Worm (Caenorhabditis elegans) whole organism, late embryonic: ENCODE results near the gene mesp-1.

Experiments used
- C08G9.2 ChIP-seq: sonication (generic microtip); optimal IDR thresholded peaks from 2 replicates; lab custom pipeline; 2016; ENCODE audit warnings: mild to moderate bottlenecking, missing genetic modification characterization, moderate library complexity, missing compliant biosample characterization
- T23F11.4 ChIP-seq: fragments of 200-800 bp; sonication (Bioruptor generic); optimal IDR thresholded peaks from 2 replicates; lab custom pipeline; 2018; ENCODE audit warnings: mild to moderate bottlenecking, missing genetic modification characterization, missing compliant biosample characterization
- Y22D7AL.16 ChIP-seq: sonication (generic microtip); optimal IDR thresholded peaks from 2 replicates; lab custom pipeline; 2016; ENCODE audit warnings: missing genetic modification characterization, missing compliant biosample characterization
- ahr-1 ChIP-seq: sonication (generic microtip); optimal IDR thresholded peaks from 2 replicates; lab custom pipeline; 2016; ENCODE audit warnings: missing genetic modification characterization, missing compliant biosample characterization
- ceh-18 ChIP-seq: sonication (generic microtip); optimal IDR thresholded peaks from 2 replicates; lab custom pipeline; 2016; ENCODE audit warnings: missing genetic modification characterization, missing compliant biosample characterization
- ceh-19 ChIP-seq: fragments of 200-800 bp; sonication (Bioruptor generic); optimal IDR thresholded peaks from 2 replicates; lab custom pipeline; 2018; ENCODE audit warnings: mild to moderate bottlenecking, missing genetic modification characterization, missing compliant biosample characterization
- ceh-2 ChIP-seq: sonication (generic microtip); optimal IDR thresholded peaks from 2 replicates; lab custom pipeline; 2016; ENCODE audit warnings: missing genotype, missing genetic modification characterization, missing compliant biosample characterization
- ceh-24 ChIP-seq: sonication (generic microtip); optimal IDR thresholded peaks from 2 replicates; lab custom pipeline; 2016; ENCODE audit warnings: mild to moderate bottlenecking, missing genetic modification characterization, missing compliant biosample characterization
- ceh-31 ChIP-seq: sonication (generic microtip); optimal IDR thresholded peaks from 2 replicates; lab custom pipeline; 2016; ENCODE audit warnings: missing genetic modification characterization, missing compliant biosample characterization
- ceh-48 ChIP-seq: sonication (generic microtip); optimal IDR thresholded peaks from 2 replicates; lab custom pipeline; 2016; ENCODE audit warnings: missing genetic modification characterization, inconsistent platforms, missing compliant biosample characterization
- dmd-4 ChIP-seq: sonication (generic microtip); optimal IDR thresholded peaks from 2 replicates; lab custom pipeline; 2016; ENCODE audit warnings: borderline replicate concordance, missing genetic modification characterization, missing compliant biosample characterization
- elt-2 ChIP-seq: sonication (generic microtip); optimal IDR thresholded peaks from 2 replicates; lab custom pipeline; 2016; ENCODE audit warnings: missing genetic modification reagents, missing genetic modification characterization, missing compliant biosample characterization
- ets-4 ChIP-seq: sonication (generic microtip); optimal IDR thresholded peaks from 2 replicates; lab custom pipeline; 2016; ENCODE audit warnings: missing genetic modification characterization, missing compliant biosample characterization
- fax-1 ChIP-seq: sonication (generic microtip); optimal IDR thresholded peaks from 2 replicates; lab custom pipeline; 2016; ENCODE audit warnings: missing genotype, missing genetic modification characterization, missing compliant biosample characterization
- hlh-13 ChIP-seq: fragments of 200-800 bp; sonication (Bioruptor generic); optimal IDR thresholded peaks from 2 replicates; lab custom pipeline; 2018; ENCODE audit warnings: mild to moderate bottlenecking, missing genetic modification characterization, missing compliant biosample characterization
- hlh-15 ChIP-seq: sonication (generic microtip); optimal IDR thresholded peaks from 2 replicates; lab custom pipeline; 2016; ENCODE audit warnings: missing genetic modification characterization, missing compliant biosample characterization
- hlh-6 ChIP-seq: sonication (generic microtip); optimal IDR thresholded peaks from 2 replicates; lab custom pipeline; 2016; ENCODE audit warnings: missing genotype, missing genetic modification characterization, missing compliant biosample characterization
- lin-11 ChIP-seq: fragments of 200-800 bp; sonication (Bioruptor generic); optimal IDR thresholded peaks from 2 replicates; lab custom pipeline; 2018; ENCODE audit warnings: mild to moderate bottlenecking, missing genetic modification characterization, missing compliant biosample characterization
- mec-3 ChIP-seq: sonication (generic microtip); optimal IDR thresholded peaks from 2 replicates; lab custom pipeline; 2016; ENCODE audit warnings: borderline replicate concordance, missing genetic modification characterization, missing compliant biosample characterization
- nfya-1 ChIP-seq: sonication (generic microtip); optimal IDR thresholded peaks from 2 replicates; lab custom pipeline; 2017; ENCODE audit warnings: missing genetic modification characterization, mild to moderate bottlenecking, missing compliant biosample characterization, antibody characterized with exemption, moderate library complexity
- nhr-11 ChIP-seq: fragments of 150-350 bp; optimal IDR thresholded peaks from 2 replicates; lab custom pipeline; 2014; ENCODE audit warnings: missing biosample characterization, missing genetic modification characterization
- nhr-232 ChIP-seq: sonication (generic microtip); optimal IDR thresholded peaks from 2 replicates; lab custom pipeline; 2016; ENCODE audit warnings: missing genetic modification characterization, missing compliant biosample characterization
- pag-3 ChIP-seq: sonication (generic microtip); optimal IDR thresholded peaks from 2 replicates; lab custom pipeline; 2016; ENCODE audit warnings: missing compliant biosample characterization, missing genetic modification characterization, borderline replicate concordance
- pha-4 ChIP-seq: fragments of 150-350 bp; optimal IDR thresholded peaks from 2 replicates; lab custom pipeline; 2018; ENCODE audit warnings: missing biosample characterization, missing genetic modification reagents, missing genetic modification characterization
- pqm-1 ChIP-seq: sonication (generic microtip); optimal IDR thresholded peaks from 2 replicates; lab custom pipeline; 2016; ENCODE audit warnings: missing genetic modification characterization, missing compliant biosample characterization
- ref-2 ChIP-seq: sonication (generic microtip); optimal IDR thresholded peaks from 2 replicates; lab custom pipeline; 2016; ENCODE audit warnings: missing genetic modification characterization, missing compliant biosample characterization
- rnt-1 ChIP-seq: sonication (generic microtip); optimal IDR thresholded peaks from 2 replicates; lab custom pipeline; 2016; ENCODE audit warnings: missing genetic modification characterization, missing compliant biosample characterization
- sox-4 ChIP-seq: sonication (generic microtip); optimal IDR thresholded peaks from 2 replicates; lab custom pipeline; 2017; ENCODE audit warnings: mild to moderate bottlenecking, missing genetic modification characterization, inconsistent platforms, missing compliant biosample characterization
- tbx-2 ChIP-seq: sonication (generic microtip); optimal IDR thresholded peaks from 2 replicates; lab custom pipeline; 2016; ENCODE audit warnings: missing genetic modification characterization, missing compliant biosample characterization
- tbx-7 ChIP-seq: sonication (generic microtip); optimal IDR thresholded peaks from 2 replicates; lab custom pipeline; 2016; ENCODE audit warnings: missing genotype, missing genetic modification characterization, missing compliant biosample characterization
- unc-55 ChIP-seq: sonication (generic microtip); optimal IDR thresholded peaks from 2 replicates; lab custom pipeline; 2017; ENCODE audit warnings: missing biosample characterization, missing genetic modification reagents, missing genetic modification characterization
- unc-86 ChIP-seq: sonication (generic microtip); optimal IDR thresholded peaks from 2 replicates; lab custom pipeline; 2016; ENCODE audit warnings: missing genetic modification characterization, missing compliant biosample characterization
- zip-5 ChIP-seq: sonication (generic microtip); optimal IDR thresholded peaks from 2 replicates; lab custom pipeline; 2016; ENCODE audit warnings: missing genetic modification characterization, missing compliant biosample characterization

mesp-1 gene

ce11 chrIV:8498773-8499360 is at the start of gene mesp-1, which contains the start of gene acdh-13:
mesp-1 (plus strand) TSS chrIV:8499310.
acdh-13 (minus strand) TSS chrIV:8498823.
- TF ChIP-seq pag-3: no peak
- peak; percentile 37 for TF ChIP-seq ets-4
- no peak for TF ChIP-seq ceh-18 (tag; lab: Kevin White, UChicago)
- TF ChIP-seq tbx-7: peak; percentile 19
- no peak for TF ChIP-seq unc-55 (GFP tag; lab: Kevin White, UChicago)
- peak; percentile 46 for TF ChIP-seq ref-2
- TF ChIP-seq nfya-1 (tag; lab: Kevin White, UChicago): peak; percentile 13
- peak; percentile 38 for TF ChIP-seq tbx-2 (tag; lab: Kevin White, UChicago)
- peak; percentile 78 for TF ChIP-seq C08G9.2
- no peak for TF ChIP-seq ceh-24 (tag; lab: Kevin White, UChicago)
- TF ChIP-seq sox-4 (tag; lab: Kevin White, UChicago): no peak
- TF ChIP-seq ceh-31 (tag; lab: Kevin White, UChicago): peak; percentile 69
- TF ChIP-seq dmd-4: no peak
- peak; percentile 22 for TF ChIP-seq zip-5 (tag; lab: Kevin White, UChicago)
- TF ChIP-seq hlh-6 (tag; lab: Kevin White, UChicago): no peak
- TF ChIP-seq elt-2 (tag; lab: Kevin White, UChicago): no peak
- no peak for TF ChIP-seq mec-3 (tag; lab: Kevin White, UChicago)
- TF ChIP-seq ceh-2 (tag; lab: Kevin White, UChicago): no peak
- TF ChIP-seq ceh-48: no peak
- peak; percentile 29 for TF ChIP-seq rnt-1

- TF ChIP-seq pha-4 (tag; lab: Kevin White, UChicago): no peak
- TF ChIP-seq nhr-232 (tag; lab: Kevin White, UChicago): no peak
- no peak for TF ChIP-seq Y22D7AL.16
- TF ChIP-seq hlh-13 (GFP tag; lab: Kevin White, UChicago): no peak
- no peak for TF ChIP-seq ceh-19 (GFP tag; lab: Kevin White, UChicago)
- TF ChIP-seq ceh-24 (tag; lab: Kevin White, UChicago): no peak
- no peak for TF ChIP-seq T23F11.4
- no peak for TF ChIP-seq fax-1 (tag; lab: Kevin White, UChicago)
- no peak for TF ChIP-seq pqm-1
- TF ChIP-seq, all 69 proteins: peak for 0
These were observed 49.2 kb upstream of the mesp-1 start for ce11 chrIV:8449869-8450268.

ce11 chrIV:8450534-8450933 is 48.6 kb upstream of the mesp-1 start:
- TF ChIP-seq unc-86 (tag; lab: Kevin White, UChicago): no peak
- TF ChIP-seq lin-11 (tag; lab: Kevin White, UChicago): no peak
- no peak for TF ChIP-seq ahr-1 (tag; lab: Kevin White, UChicago)
- peak; percentile 99 for TF ChIP-seq elt-2 (tag; lab: Kevin White, UChicago)
- no peak for TF ChIP-seq nhr-11 (tag; lab: Kevin White, UChicago)

DNA sequence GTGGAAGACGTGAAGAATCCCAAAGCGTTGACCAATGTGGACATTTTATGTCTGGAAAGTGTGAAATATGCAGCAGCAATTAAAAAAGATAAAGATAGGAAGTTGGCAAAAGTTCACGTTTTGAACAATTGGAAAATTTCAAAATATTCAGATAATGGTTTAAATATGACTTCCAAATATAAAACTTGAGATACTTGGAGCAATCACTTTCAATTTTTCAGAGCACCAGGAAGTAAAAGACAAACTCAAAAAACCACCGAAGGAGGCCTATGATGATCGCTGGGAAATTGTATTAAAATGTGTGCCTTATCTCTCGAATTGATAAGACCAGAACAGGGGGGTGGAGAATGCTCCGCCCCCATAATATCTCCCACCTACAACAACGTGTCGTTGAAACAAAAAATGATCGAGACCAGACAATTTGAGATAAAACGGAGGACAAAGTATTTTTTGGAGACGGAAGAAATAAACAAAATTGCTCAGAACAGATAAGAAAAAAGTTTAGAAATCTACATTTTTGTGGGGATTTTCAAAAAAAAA is 47.3 kb upstream of the mesp-1 start, which contains the start of gene eppl-1:
TSS of gene eppl-1 (minus strand) at position 51 of the 540 bp plus-strand sequence.
- peak; percentile 37 for TF ChIP-seq elt-2 (tag; lab: Kevin White, UChicago)
- TF ChIP-seq nhr-11 (tag; lab: Kevin White, UChicago): no peak
- TF ChIP-seq, all 69 proteins: peak for 1

- no peak for TF ChIP-seq hlh-15 (tag; lab: Kevin White, UChicago)
- TF ChIP-seq, all 69 proteins: peak for 0
These were observed 45.9 kb upstream of the mesp-1 start for ce11 chrIV:8453178-8453577.
